Fruit fly (Drosophila melanogaster) whole organism, embryonic: Measurements from ENCODE around the gene CG7231.
A peak's percentile ranks its signal among the peaks of the same experiment; 100 is the strongest.

ENCODE experiments used
- Bdp1 ChIP-seq: fragments of 200-800 bp; sonication (Bioruptor generic); optimal IDR thresholded peaks from 3 replicates; lab custom pipeline; 2016; ENCODE audit warnings: missing biosample characterization, missing genetic modification characterization
- CG10321 ChIP-seq: fragments of 200-800 bp; sonication (Bioruptor generic); IDR thresholded peaks from 2 replicates; pipeline ENCODE4 v1.3.6; 2022; ENCODE audit warnings: missing biosample characterization, missing genetic modification characterization
- CG11695 ChIP-seq: fragments of 200-800 bp; sonication (Bioruptor generic); IDR thresholded peaks from 3 replicates; pipeline ENCODE4 v1.3.6; 2022; ENCODE audit warnings: missing biosample characterization, missing genetic modification characterization
- CG13123 ChIP-seq: fragments of 200-800 bp; sonication (Bioruptor generic); optimal IDR thresholded peaks from 2 replicates; lab custom pipeline; 2016; ENCODE audit warnings: missing biosample characterization, missing genetic modification characterization
- CG14965 ChIP-seq: fragments of 200-800 bp; sonication (Bioruptor generic); optimal IDR thresholded peaks from 2 replicates; lab custom pipeline; 2016; ENCODE audit warnings: missing biosample characterization, missing genetic modification characterization, borderline replicate concordance
- CG16863 ChIP-seq: fragments of 200-800 bp; sonication (Bioruptor generic); optimal IDR thresholded peaks from 3 replicates; lab custom pipeline; 2016; ENCODE audit warnings: missing biosample characterization, missing genetic modification characterization
- CG17385 ChIP-seq: fragments of 200-800 bp; sonication (Bioruptor generic); optimal IDR thresholded peaks from 3 replicates; lab custom pipeline; 2018; ENCODE audit warnings: missing biosample characterization, mild to moderate bottlenecking, missing genetic modification characterization
- CG17568 ChIP-seq: fragments of 200-800 bp; sonication (Bioruptor generic); optimal IDR thresholded peaks from 2 replicates; lab custom pipeline; 2018; ENCODE audit warnings: missing biosample characterization, mild to moderate bottlenecking, missing genetic modification characterization, moderate library complexity
- CG18764 ChIP-seq: fragments of 200-800 bp; sonication (Bioruptor generic); optimal IDR thresholded peaks from 3 replicates; lab custom pipeline; 2016; ENCODE audit warnings: missing biosample characterization, missing genetic modification characterization
- CG2199 ChIP-seq: fragments of 200-800 bp; sonication (Bioruptor generic); IDR thresholded peaks from 3 replicates; pipeline ENCODE4 v1.3.6; 2022; ENCODE audit warnings: missing biosample characterization, missing genetic modification characterization
- CG31224 ChIP-seq: fragments of 200-800 bp; sonication (Bioruptor generic); IDR thresholded peaks from 2 replicates; pipeline ENCODE4 v1.3.6; 2022; ENCODE audit warnings: missing biosample characterization, missing genetic modification characterization
- CG4707 ChIP-seq: fragments of 200-800 bp; sonication (Bioruptor generic); optimal IDR thresholded peaks from 2 replicates; lab custom pipeline; 2018; ENCODE audit warnings: missing biosample characterization, mild to moderate bottlenecking, missing genetic modification characterization, moderate library complexity
- CG5953 ChIP-seq: fragments of 200-800 bp; sonication (Bioruptor generic); IDR thresholded peaks from 2 replicates; pipeline ENCODE4 v1.3.6; 2022; ENCODE audit warnings: missing biosample characterization, missing genetic modification characterization
- CG7928 ChIP-seq: fragments of 200-800 bp; sonication (Bioruptor generic); optimal IDR thresholded peaks from 2 replicates; lab custom pipeline; 2017; ENCODE audit warnings: missing biosample characterization, mild to moderate bottlenecking, missing genetic modification characterization
- CG8765 ChIP-seq: fragments of 200-800 bp; sonication (Bioruptor generic); IDR thresholded peaks from 2 replicates; pipeline ENCODE4 v1.3.6; 2022; ENCODE audit warnings: missing biosample characterization, missing genetic modification characterization
- CG9797 ChIP-seq: fragments of 200-800 bp; sonication (Bioruptor generic); optimal IDR thresholded peaks from 3 replicates; lab custom pipeline; 2018; ENCODE audit warnings: missing biosample characterization, mild to moderate bottlenecking, missing genetic modification characterization
- CoRest ChIP-seq: fragments of 200-800 bp; sonication (Bioruptor generic); optimal IDR thresholded peaks from 3 replicates; lab custom pipeline; 2018; ENCODE audit warnings: missing biosample characterization, mild to moderate bottlenecking, missing genetic modification characterization, moderate library complexity
- Dfd ChIP-seq, 2 experiments: fragments of >200 bp; optimal IDR thresholded peaks; 2 replicates each; lab custom pipeline; 2017; ENCODE audit warnings: missing biosample characterization in 2 of 2, missing genetic modification characterization in 2 of 2
- Eip74EF ChIP-seq, 2 experiments: fragments of 200-800 bp in 1 of 2; fragments of >200 bp in 1 of 2; sonication (Bioruptor generic) in 1 of 2; optimal IDR thresholded peaks; 2 replicates each; lab custom pipeline; 2017 to 2019; ENCODE audit warnings: missing biosample characterization in 2 of 2, missing genetic modification characterization in 2 of 2, mild to moderate bottlenecking in 1 of 2, moderate library complexity in 1 of 2
- Gsc ChIP-seq: fragments of 200-800 bp; sonication (Bioruptor generic); IDR thresholded peaks from 2 replicates; pipeline ENCODE4 v1.3.6; 2022; ENCODE audit warnings: missing biosample characterization, missing genetic modification characterization
- H15 ChIP-seq: fragments of 200-800 bp; sonication (Bioruptor generic); IDR thresholded peaks from 3 replicates; pipeline ENCODE4 v1.3.6; 2022; ENCODE audit warnings: missing biosample characterization, missing genetic modification characterization
- HmgD ChIP-seq: fragments of 200-800 bp; sonication (Bioruptor generic); optimal IDR thresholded peaks from 3 replicates; lab custom pipeline; 2016; ENCODE audit warnings: missing biosample characterization, missing genetic modification characterization
- Jarid2 ChIP-seq: fragments of 200-800 bp; sonication (Bioruptor generic); optimal IDR thresholded peaks from 3 replicates; lab custom pipeline; 2017; ENCODE audit warnings: mild to moderate bottlenecking, missing biosample characterization, missing genetic modification reagents, missing genetic modification characterization
- MESR4 ChIP-seq: fragments of 200-800 bp; sonication (Bioruptor generic); optimal IDR thresholded peaks from 2 replicates; lab custom pipeline; 2018; ENCODE audit warnings: missing biosample characterization, mild to moderate bottlenecking, missing genetic modification characterization, moderate library complexity
- Myb ChIP-seq: fragments of 200-800 bp; sonication (Bioruptor generic); optimal IDR thresholded peaks from 2 replicates; lab custom pipeline; 2016; ENCODE audit warnings: missing biosample characterization, missing genetic modification characterization
- NC2α ChIP-seq: fragments of 200-800 bp; sonication (Bioruptor generic); optimal IDR thresholded peaks from 2 replicates; lab custom pipeline; 2016; ENCODE audit warnings: missing biosample characterization, missing genetic modification characterization
- Scr ChIP-seq: fragments of 200-800 bp; sonication (Bioruptor generic); IDR thresholded peaks from 2 replicates; pipeline ENCODE4 v1.3.6; 2022; ENCODE audit warnings: missing biosample characterization, missing genetic modification characterization; ENCODE audit not compliant: partially characterized antibody
- Six4 ChIP-seq: fragments of 200-800 bp; sonication (Bioruptor generic); optimal IDR thresholded peaks from 2 replicates; lab custom pipeline; 2016; ENCODE audit warnings: missing biosample characterization, missing genetic modification characterization
- Ssrp ChIP-seq: fragments of 200-800 bp; sonication (Bioruptor generic); optimal IDR thresholded peaks from 2 replicates; lab custom pipeline; 2018; ENCODE audit warnings: missing biosample characterization, mild to moderate bottlenecking, missing genetic modification characterization, moderate library complexity
- Stat92E ChIP-seq, 3 experiments: fragments of >200 bp in 2 of 3; fragments of 200-800 bp in 1 of 3; sonication (Bioruptor generic) in 1 of 3; optimal IDR thresholded peaks; 2 replicates each; lab custom pipeline; 2017 to 2019; ENCODE audit warnings: missing biosample characterization in 3 of 3, missing genetic modification characterization in 3 of 3, mild to moderate bottlenecking in 1 of 3, moderate library complexity in 1 of 3
- ara ChIP-seq: fragments of 200-800 bp; sonication (Bioruptor generic); IDR thresholded peaks from 2 replicates; pipeline ENCODE4 v1.3.6; 2022; ENCODE audit warnings: missing biosample characterization, missing genetic modification characterization
- cato ChIP-seq: fragments of 200-800 bp; sonication (Bioruptor generic); optimal IDR thresholded peaks from 2 replicates; lab custom pipeline; 2016; ENCODE audit warnings: missing biosample characterization, missing genetic modification characterization, borderline replicate concordance
- chn ChIP-seq: fragments of 200-800 bp; sonication (Bioruptor generic); optimal IDR thresholded peaks from 2 replicates; lab custom pipeline; 2016; ENCODE audit warnings: missing biosample characterization, missing genetic modification characterization
- crp ChIP-seq, 2 experiments: fragments of 200-800 bp; sonication (Bioruptor generic); optimal IDR thresholded peaks; 2 replicates in 1 of 2; 3 replicates in 1 of 2; lab custom pipeline; 2017; ENCODE audit warnings: missing biosample characterization in 2 of 2, missing genetic modification characterization in 2 of 2, mild to moderate bottlenecking in 1 of 2, moderate library complexity in 1 of 2
- dimm ChIP-seq: fragments of 200-800 bp; sonication (Bioruptor generic); IDR thresholded peaks from 2 replicates; pipeline ENCODE4 v1.3.6; 2022; ENCODE audit warnings: missing biosample characterization, missing genetic modification characterization
- emc ChIP-seq: fragments of 200-800 bp; sonication (Bioruptor generic); optimal IDR thresholded peaks from 2 replicates; lab custom pipeline; 2016; ENCODE audit warnings: missing biosample characterization, missing genetic modification characterization
- fd102C ChIP-seq: fragments of 200-800 bp; sonication (Bioruptor generic); optimal IDR thresholded peaks from 2 replicates; lab custom pipeline; 2018; ENCODE audit warnings: missing biosample characterization, mild to moderate bottlenecking, missing genetic modification characterization, moderate library complexity
- ftz-f1 ChIP-seq: fragments of 200-800 bp; sonication (Bioruptor generic); optimal IDR thresholded peaks from 2 replicates; lab custom pipeline; 2016; ENCODE audit warnings: missing biosample characterization, missing genetic modification characterization
- grn ChIP-seq: fragments of 200-800 bp; sonication (Bioruptor generic); optimal IDR thresholded peaks from 3 replicates; lab custom pipeline; 2017; ENCODE audit warnings: missing biosample characterization, missing genetic modification characterization
- hbn ChIP-seq: fragments of 200-800 bp; sonication (Bioruptor generic); IDR thresholded peaks from 2 replicates; pipeline ENCODE4 v1.3.6; 2022; ENCODE audit warnings: missing biosample characterization, missing genetic modification characterization; ENCODE audit not compliant: partially characterized antibody
- hkb ChIP-seq, 2 experiments: fragments of 200-800 bp in 1 of 2; fragments of >200 bp in 1 of 2; sonication (Bioruptor generic) in 1 of 2; IDR thresholded peaks in 1 of 2; optimal IDR thresholded peaks in 1 of 2; 2 replicates each; pipeline versions ENCODE4 v1.3.6 to Lab custom; 2017 to 2022; ENCODE audit warnings: missing biosample characterization in 1 of 2, missing genetic modification characterization in 1 of 2
- nerfin-1 ChIP-seq: fragments of 200-800 bp; sonication (Bioruptor generic); optimal IDR thresholded peaks from 3 replicates; lab custom pipeline; 2019; ENCODE audit warnings: missing biosample characterization, mild to moderate bottlenecking, missing genetic modification characterization, moderate library complexity
- nmo ChIP-seq: fragments of 200-800 bp; sonication (Bioruptor generic); optimal IDR thresholded peaks from 2 replicates; lab custom pipeline; 2018; ENCODE audit warnings: missing biosample characterization, mild to moderate bottlenecking, missing genetic modification characterization, moderate library complexity
- pb ChIP-seq: fragments of 200-800 bp; sonication (Bioruptor generic); optimal IDR thresholded peaks from 3 replicates; lab custom pipeline; 2016; ENCODE audit warnings: missing biosample characterization, missing genetic modification characterization
- repo ChIP-seq: fragments of 200-800 bp; sonication (Bioruptor generic); optimal IDR thresholded peaks from 2 replicates; lab custom pipeline; 2016; ENCODE audit warnings: missing biosample characterization, missing genetic modification characterization
- so ChIP-seq: fragments of 200-800 bp; sonication (Bioruptor generic); IDR thresholded peaks from 3 replicates; pipeline ENCODE4 v1.3.6; 2022; ENCODE audit warnings: missing biosample characterization, missing genetic modification characterization
- sob ChIP-seq: fragments of 200-800 bp; sonication (Bioruptor generic); IDR thresholded peaks from 2 replicates; pipeline ENCODE4 v1.3.6; 2022; ENCODE audit warnings: missing biosample characterization, missing genetic modification characterization
- stc ChIP-seq: fragments of 200-800 bp; sonication (Bioruptor generic); IDR thresholded peaks from 2 replicates; pipeline ENCODE4 v1.3.6; 2022; ENCODE audit warnings: missing biosample characterization, missing genetic modification characterization

Gene CG7231

dm6 chr2L:7960581-7961530, 22.9 kb upstream of the CG7231 start (continued):
- peak; percentile 6 for TF ChIP-seq grn
- TF ChIP-seq CG17568, result peak; percentile 62
- peak; percentile 84 for TF ChIP-seq CG10321 (GFP tag; lab: Robert Waterston, UW)
- no peak for TF ChIP-seq Gsc
- no peak for TF ChIP-seq Six4 (GFP tag; lab: Kevin White, UChicago)
- peak in 1 of 2 experiments; percentile 27 for TF ChIP-seq Eip74EF (GFP tag; optimal IDR thresholded peaks at IDR 0.05; lab: Kevin White, UChicago)
- no peak for TF ChIP-seq CoRest (tag; lab: Kevin White, UChicago)
- TF ChIP-seq CG16863 (GFP tag; lab: Kevin White, UChicago), result no peak
- peak; percentile 34 for TF ChIP-seq CG18764
- no peak for TF ChIP-seq CG31224
- no peak for TF ChIP-seq ftz-f1 (GFP tag; lab: Kevin White, UChicago)
- TF ChIP-seq nerfin-1 (tag; lab: Kevin White, UChicago), result no peak
- TF ChIP-seq chn (GFP tag; lab: Kevin White, UChicago), result no peak
- TF ChIP-seq dimm (GFP tag; lab: Robert Waterston, UW), result no peak
- TF ChIP-seq CG4707 (GFP tag; lab: Kevin White, UChicago), result no peak
- no peak for TF ChIP-seq CG14965
- TF ChIP-seq hkb (optimal IDR thresholded peaks at IDR 0.05; lab: Kevin White, UChicago), result no peak
- TF ChIP-seq hkb (GFP tag; IDR thresholded peaks at IDR 0.05; lab: Robert Waterston, UW), result no peak
- no peak for TF ChIP-seq NC2α (GFP tag; lab: Kevin White, UChicago)
- TF ChIP-seq H15, result no peak
- no peak for TF ChIP-seq cato (GFP tag; lab: Kevin White, UChicago)
- TF ChIP-seq Jarid2, result peak; percentile 30
- no peak for TF ChIP-seq CG9797 (GFP tag; lab: Kevin White, UChicago)
- TF ChIP-seq Dfd (GFP tag; optimal IDR thresholded peaks at IDR 0.05; lab: Kevin White, UChicago), result no peak
- TF ChIP-seq HmgD (GFP tag; lab: Kevin White, UChicago), result no peak
- TF ChIP-seq fd102C (GFP tag; lab: Kevin White, UChicago), result no peak
- TF ChIP-seq sob (GFP tag; lab: Robert Waterston, UW), result peak; percentile 69
- TF ChIP-seq Stat92E (GFP tag; optimal IDR thresholded peaks at IDR 0.05; lab: Kevin White, UChicago), result no peak
- no peak for TF ChIP-seq hbn (GFP tag; lab: Robert Waterston, UW)
- TF ChIP-seq CG17385 (GFP tag; lab: Kevin White, UChicago), result peak; percentile 60
- no peak for TF ChIP-seq CG5953
- TF ChIP-seq CG7928 (GFP tag; lab: Kevin White, UChicago), result peak; percentile 20
- TF ChIP-seq Myb (GFP tag; lab: Kevin White, UChicago), result no peak
- TF ChIP-seq pb (GFP tag; lab: Kevin White, UChicago), result no peak
- TF ChIP-seq Ssrp (tag; lab: Kevin White, UChicago), result no peak
- TF ChIP-seq emc, result no peak
- TF ChIP-seq stc (GFP tag; lab: Robert Waterston, UW), result no peak
- TF ChIP-seq ara (GFP tag; lab: Robert Waterston, UW), result no peak
- TF ChIP-seq CG11695, result peak; percentile 42; the same call in 2 of the 3 replicates
- TF ChIP-seq nmo, result peak; percentile 11
- no peak for TF ChIP-seq Bdp1 (GFP tag; lab: Kevin White, UChicago)
- TF ChIP-seq CG2199 (GFP tag; lab: Robert Waterston, UW), result no peak
- TF ChIP-seq crp (GFP tag; optimal IDR thresholded peaks at IDR 0.05; lab: Kevin White, UChicago), result no peak
- no peak for TF ChIP-seq CG8765 (GFP tag; lab: Robert Waterston, UW)
- no peak for TF ChIP-seq repo (GFP tag; lab: Kevin White, UChicago)
- TF ChIP-seq CG13123 (GFP tag; lab: Kevin White, UChicago), result no peak
- TF ChIP-seq MESR4 (GFP tag; lab: Kevin White, UChicago), result no peak
- TF ChIP-seq so (GFP tag; lab: Robert Waterston, UW), result no peak
- TF ChIP-seq Scr (GFP tag; lab: Robert Waterston, UW), result no peak
